Worm (Caenorhabditis elegans) whole organism, L1 larva: ENCODE results near the gene T03G11.10.

Experiments
- aly-2 ChIP-seq: fragments of 150-350 bp; optimal IDR thresholded peaks from 2 replicates; lab custom pipeline; 2014; ENCODE audit warnings: missing biosample characterization, missing genetic modification characterization
- ama-1 ChIP-seq: fragments of 150-350 bp; optimal IDR thresholded peaks from 2 replicates; lab custom pipeline; 2014
- elt-3 ChIP-seq, 6 experiments: fragments of 150-350 bp in 1 of 6; sonication (generic microtip); optimal IDR thresholded peaks; 2 replicates each; lab custom pipeline; 2017 to 2018; ENCODE audit warnings: missing biosample characterization in 6 of 6, missing genetic modification characterization in 6 of 6, inconsistent platforms in 1 of 6
- nhr-237 ChIP-seq: fragments of 150-350 bp; optimal IDR thresholded peaks from 2 replicates; lab custom pipeline; 2014; ENCODE audit warnings: missing biosample characterization, missing genetic modification characterization
- nhr-28 ChIP-seq: fragments of 150-350 bp; optimal IDR thresholded peaks from 2 replicates; lab custom pipeline; 2014; ENCODE audit warnings: missing biosample characterization, missing genetic modification characterization
- nhr-47 ChIP-seq: sonication (generic microtip); optimal IDR thresholded peaks from 2 replicates; lab custom pipeline; 2016; ENCODE audit warnings: mild to moderate bottlenecking, missing genetic modification characterization, moderate library complexity, missing compliant biosample characterization
- nhr-84 ChIP-seq: sonication (generic microtip); optimal IDR thresholded peaks from 2 replicates; lab custom pipeline; 2017; ENCODE audit warnings: missing biosample characterization, missing genetic modification characterization
- nhr-90 ChIP-seq: sonication (generic microtip); optimal IDR thresholded peaks from 2 replicates; lab custom pipeline; 2016; ENCODE audit warnings: mild to moderate bottlenecking, missing genetic modification characterization, missing compliant biosample characterization; ENCODE audit not compliant: poor library complexity
- skn-1 ChIP-seq: fragments of 150-350 bp; optimal IDR thresholded peaks from 2 replicates; lab custom pipeline; 2014; ENCODE audit warnings: missing biosample characterization, missing genetic modification characterization
- tbx-2 ChIP-seq: sonication (generic microtip); optimal IDR thresholded peaks from 2 replicates; lab custom pipeline; 2016; ENCODE audit warnings: missing genetic modification characterization, missing compliant biosample characterization
- zag-1 ChIP-seq: fragments of 150-350 bp; optimal IDR thresholded peaks from 2 replicates; lab custom pipeline; 2014; ENCODE audit warnings: missing biosample characterization, missing genetic modification characterization
- ztf-11 ChIP-seq, 2 experiments: sonication (generic microtip); optimal IDR thresholded peaks; 2 replicates each; lab custom pipeline; 2016 to 2017; ENCODE audit warnings: missing genetic modification characterization in 2 of 2, missing biosample characterization in 1 of 2, missing compliant biosample characterization in 1 of 2

DNA sequence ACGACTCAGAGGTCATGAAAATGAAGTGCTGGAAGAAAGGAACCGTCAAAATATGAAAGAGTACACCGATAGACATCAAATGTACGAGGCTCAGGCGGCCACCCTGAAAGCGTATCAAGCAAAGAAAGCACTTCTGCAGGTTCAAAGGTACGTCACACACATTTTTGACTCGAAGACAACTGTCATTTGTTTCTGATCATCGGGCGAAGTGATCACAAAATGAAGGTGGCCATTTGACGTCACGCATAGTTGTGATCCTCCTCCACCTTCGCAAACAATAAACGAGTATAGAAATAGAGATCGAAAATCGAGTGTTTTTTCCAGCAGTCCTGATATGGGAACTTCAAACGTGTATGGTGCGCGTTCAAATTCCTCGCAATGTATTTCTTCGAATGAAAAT, 28.3 kb upstream of the T03G11.10 start:
- TF ChIP-seq skn-1 (tag; lab: Kevin White, UChicago) (no peak), elt-3 (tag; optimal IDR thresholded peaks at IDR 0.05; lab: Kevin White, UChicago) (no peak), nhr-84 (tag; lab: Kevin White, UChicago) (no peak), nhr-28 (tag; lab: Kevin White, UChicago) (no peak), nhr-237 (tag; lab: Kevin White, UChicago) (no peak), ama-1 (lab: Kevin White, UChicago) (no peak), nhr-90 (no peak), zag-1 (no peak), tbx-2 (no peak), nhr-47 (tag; lab: Kevin White, UChicago) (no peak), ztf-11 (tag; optimal IDR thresholded peaks at IDR 0.05; lab: Kevin White, UChicago) (no peak), aly-2 (tag; lab: Kevin White, UChicago) (no peak)
